Worm (Caenorhabditis elegans): ENCODE measurements around the gene F11C1.4.

DNA sequence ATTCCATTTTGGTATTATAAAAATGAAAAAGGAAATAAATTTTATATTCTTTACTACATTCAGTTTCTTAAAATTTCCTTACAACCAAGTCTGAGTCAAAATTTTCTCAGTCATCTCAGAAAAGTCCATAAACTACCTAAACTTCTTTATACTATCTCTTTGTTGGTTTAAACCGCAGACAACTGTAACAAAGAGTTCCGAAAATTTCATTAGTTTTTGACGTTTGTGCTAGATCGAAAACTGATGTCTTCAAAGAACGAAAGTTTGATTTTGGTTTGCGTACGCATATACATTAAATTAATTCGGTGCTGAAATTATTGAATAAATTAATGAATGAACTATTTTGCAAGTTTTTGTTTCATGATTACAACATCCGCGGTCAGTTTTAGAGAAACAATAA, 18.0 kb upstream of the F11C1.4 start:
- TF ChIP-seq K11D2.4 (GFP tag; IDR thresholded peaks at IDR 0.05) = no peak
- TF ChIP-seq ztf-6 (GFP tag; IDR thresholded peaks at IDR 0.05) = no peak
- TF ChIP-seq mcd-1 (GFP tag; IDR thresholded peaks at IDR 0.05) = no peak
- TF ChIP-seq zim-3 (tag; optimal IDR thresholded peaks at IDR 0.05) = no peak
- TF ChIP-seq pbrm-1 (GFP tag; IDR thresholded peaks at IDR 0.05) = no peak
- no peak for TF ChIP-seq pha-4 (tag; optimal IDR thresholded peaks at IDR 0.05)
- no peak for TF ChIP-seq Y53G8AR.9 (GFP tag; conservative IDR thresholded peaks at IDR 0.05)
- TF ChIP-seq ets-4 (GFP tag; optimal IDR thresholded peaks at IDR 0.05) = no peak
- TF ChIP-seq F33H1.4 (GFP tag; IDR thresholded peaks at IDR 0.05) = no peak
- no peak for TF ChIP-seq snpc-3.4 (tag; optimal IDR thresholded peaks at IDR 0.05)
- TF ChIP-seq lin-26 (GFP tag; IDR thresholded peaks at IDR 0.05) = no peak
- no peak for TF ChIP-seq athp-1 (tag; optimal IDR thresholded peaks at IDR 0.05)
- TF ChIP-seq K12H6.12 (tag; optimal IDR thresholded peaks at IDR 0.05) = no peak
- no peak for TF ChIP-seq ama-1 (optimal IDR thresholded peaks at IDR 0.05)
- TF ChIP-seq ama-1 (GFP tag; optimal IDR thresholded peaks at IDR 0.05) = no peak
